Fruit fly (Drosophila melanogaster): ENCODE data around the gene Ac78C.
A peak's percentile ranks its signal among the peaks of the same experiment; 100 is the strongest.

Gene Ac78C

DNA sequence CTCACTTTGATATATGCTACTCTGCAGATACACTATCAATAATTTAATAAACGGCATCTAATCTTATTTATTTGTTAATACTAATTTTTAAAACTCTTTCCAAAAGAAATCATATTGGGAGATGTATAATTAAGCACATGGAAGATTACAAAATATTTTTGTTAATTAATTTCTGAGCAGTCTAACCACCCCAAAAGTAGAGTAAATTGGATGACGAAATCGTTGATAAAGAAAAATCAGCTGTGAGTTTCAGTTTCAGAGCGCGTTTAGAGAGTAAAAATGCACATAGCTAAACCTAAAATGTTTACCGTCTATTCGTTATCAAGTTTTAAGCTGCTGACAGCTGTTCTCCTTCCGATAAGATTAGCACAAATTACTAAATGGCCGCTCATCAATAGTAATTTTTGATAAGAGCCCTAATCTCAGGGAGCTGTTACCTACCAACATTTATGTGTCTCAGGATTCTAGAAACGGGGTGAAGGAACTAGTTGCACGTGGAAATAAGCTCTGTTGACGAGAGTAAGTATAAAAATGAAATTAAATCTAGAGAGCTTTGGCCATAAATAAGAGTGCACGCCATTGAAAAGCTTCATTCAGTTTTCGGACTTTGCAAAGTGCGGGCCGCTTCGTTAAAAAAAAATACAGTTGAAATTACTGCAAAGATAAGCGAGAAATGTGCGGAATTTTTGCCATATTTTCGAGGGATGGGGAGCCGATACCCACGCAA, 960 bp upstream of the Ac78C start, which contains the start of the genes chb and AsnS:
Gene chb (plus strand): TSS at position 327 of the 727 bp plus-strand sequence.
Gene AsnS (plus strand): TSS at position 592 of the 727 bp plus-strand sequence.
- peak in 1 of 2 experiments; percentile 6 for TF ChIP-seq EcR (GFP tag; optimal IDR thresholded peaks at IDR 0.05)
- no peak for TF ChIP-seq CG8478 (optimal IDR thresholded peaks at IDR 0.05)

DNA sequence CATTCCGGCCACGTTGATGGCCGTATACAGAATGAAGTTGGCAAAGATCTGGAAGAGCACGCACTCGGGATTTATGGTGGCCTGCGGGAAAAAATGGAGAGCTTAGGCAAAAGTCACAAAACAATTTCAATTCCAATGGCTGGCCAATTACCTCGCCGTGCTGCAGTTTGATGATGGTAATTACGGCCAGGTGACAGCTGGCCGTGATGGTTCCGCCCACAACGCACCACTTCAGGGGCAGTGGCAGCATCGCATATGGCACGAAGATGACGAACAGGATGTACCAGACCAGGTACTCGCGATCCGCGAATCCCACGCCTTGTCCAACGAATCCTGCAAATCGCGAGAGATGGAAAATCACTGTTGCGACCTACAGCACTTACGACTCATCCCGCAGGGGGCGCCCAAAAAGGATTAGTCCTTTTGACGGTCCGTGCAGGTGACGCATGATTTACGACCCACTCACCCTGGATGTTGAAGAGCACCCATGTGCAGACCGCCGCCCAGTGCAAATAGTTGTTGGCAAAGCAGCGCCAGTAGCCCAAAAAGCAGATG, 25.8 kb downstream of the Ac78C start:
- no peak for TF ChIP-seq CG8478 (optimal IDR thresholded peaks at IDR 0.05)
- no peak for TF ChIP-seq usp (GFP tag; optimal IDR thresholded peaks at IDR 0.05)
- TF ChIP-seq psq (optimal IDR thresholded peaks at IDR 0.05), result no peak
- no peak for TF ChIP-seq pan (optimal IDR thresholded peaks at IDR 0.05)
- TF ChIP-seq EcR (GFP tag; optimal IDR thresholded peaks at IDR 0.05), result no peak
- no peak for TF ChIP-seq Dll (optimal IDR thresholded peaks at IDR 0.05)

DNA sequence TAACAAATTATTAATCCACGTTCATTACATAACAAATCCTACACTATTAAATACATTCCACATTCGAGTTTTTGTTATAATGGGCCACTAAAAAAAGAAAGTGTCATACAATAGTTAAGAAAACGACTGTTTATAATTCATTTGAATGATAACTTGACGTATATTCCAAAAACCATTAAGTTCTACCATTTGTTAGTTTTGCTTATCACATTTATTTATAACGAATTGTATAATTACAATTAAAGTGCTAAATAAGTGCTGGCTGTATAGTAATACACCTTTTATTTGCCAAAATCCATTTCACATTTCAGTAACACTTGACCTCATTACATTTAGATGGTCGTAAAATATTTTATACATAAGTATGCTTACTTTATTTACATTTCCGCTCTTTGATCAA, 35.5 kb downstream of the Ac78C start, which contains the start of gene CG10565:
Gene CG10565 (minus strand): TSS at position 101 of the 400 bp plus-strand sequence.
- no peak for TF ChIP-seq pan (optimal IDR thresholded peaks at IDR 0.05)
- no peak for TF ChIP-seq CG8478 (optimal IDR thresholded peaks at IDR 0.05)
- no peak for TF ChIP-seq EcR (GFP tag; optimal IDR thresholded peaks at IDR 0.05)
- TF ChIP-seq psq (optimal IDR thresholded peaks at IDR 0.05), result no peak
- no peak for TF ChIP-seq Dll (optimal IDR thresholded peaks at IDR 0.05)

DNA sequence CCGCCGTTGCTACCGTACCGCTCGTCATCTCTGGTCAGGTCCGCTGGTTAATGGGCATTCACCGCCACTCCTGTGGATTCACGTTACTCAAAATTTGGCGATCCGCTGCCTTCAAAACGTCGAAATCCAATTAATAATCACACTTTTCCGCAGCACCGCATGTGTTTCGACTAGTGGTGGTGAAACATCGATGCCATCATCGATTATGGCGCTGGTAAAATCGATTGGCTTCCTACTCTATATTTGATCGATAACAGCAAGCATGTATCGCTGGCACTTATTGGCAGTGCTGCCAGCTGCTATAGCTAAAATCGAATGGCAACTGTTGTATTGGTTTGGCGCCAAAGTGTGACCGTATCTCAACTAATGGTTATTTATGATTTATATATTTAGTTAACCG, 35.9 kb downstream of the Ac78C start:
- TF ChIP-seq usp (GFP tag; optimal IDR thresholded peaks at IDR 0.05) (no peak), CG8478 (optimal IDR thresholded peaks at IDR 0.05) (no peak), EcR (GFP tag; optimal IDR thresholded peaks at IDR 0.05) (no peak), Dll (optimal IDR thresholded peaks at IDR 0.05) (no peak), pan (optimal IDR thresholded peaks at IDR 0.05) (no peak), psq (optimal IDR thresholded peaks at IDR 0.05) (no peak)

DNA sequence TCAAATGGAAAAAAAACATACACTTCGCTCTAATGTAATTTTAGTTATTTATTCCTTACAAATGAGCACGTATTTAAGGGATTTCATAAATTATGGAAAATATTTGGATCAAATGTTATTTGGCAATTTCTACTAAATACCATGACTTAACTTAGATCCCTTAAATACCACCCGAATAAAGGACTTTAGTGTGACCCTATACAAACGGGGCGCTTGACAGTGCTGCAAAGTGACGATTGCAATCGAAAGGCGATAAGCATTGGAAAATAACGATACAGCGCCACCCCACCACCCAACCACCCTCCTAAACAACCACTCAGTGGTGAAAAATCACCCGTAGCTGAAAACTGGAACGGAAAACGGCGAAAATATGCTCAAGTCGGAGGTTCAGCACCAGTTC, 40.3 kb downstream of the Ac78C start, which contains the start of gene ICA69:
Gene ICA69 (plus strand): TSS at position 20 of the 400 bp plus-strand sequence.
- TF ChIP-seq usp (GFP tag; optimal IDR thresholded peaks at IDR 0.05) (no peak), EcR (GFP tag; optimal IDR thresholded peaks at IDR 0.05) (no peak), Dll (optimal IDR thresholded peaks at IDR 0.05) (no peak), psq (optimal IDR thresholded peaks at IDR 0.05) (no peak), pan (optimal IDR thresholded peaks at IDR 0.05) (no peak), CG8478 (optimal IDR thresholded peaks at IDR 0.05) (no peak)

DNA sequence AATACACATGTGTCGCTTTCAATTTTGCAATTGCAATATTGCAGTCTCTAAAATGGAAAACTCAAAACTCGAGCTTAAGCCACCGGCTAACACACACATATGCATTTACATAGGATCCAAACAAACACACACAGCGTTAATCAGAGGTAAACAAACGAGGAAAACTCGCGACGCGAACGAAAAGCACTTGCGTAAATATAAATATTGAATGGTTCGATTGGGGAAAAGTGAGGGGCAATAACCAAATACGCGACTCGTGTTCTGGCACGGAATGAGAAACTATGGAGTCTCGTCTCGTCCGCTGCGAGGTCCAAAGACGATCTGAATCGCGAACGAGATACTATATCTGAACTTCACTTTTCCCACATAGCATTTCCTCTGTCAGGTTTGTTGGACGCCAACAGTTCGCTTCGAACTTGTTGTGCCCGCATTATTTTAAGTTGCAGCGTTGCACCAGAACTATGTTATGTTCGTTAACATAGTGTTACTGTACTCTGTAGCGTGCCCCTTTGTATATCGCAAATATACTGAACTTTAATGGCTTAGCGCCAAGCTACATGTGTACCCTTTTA, 40.8 kb downstream of the Ac78C start, which contains the start of gene ko:
Gene ko (minus strand): TSS at position 321 of the 572 bp plus-strand sequence.
- no peak for TF ChIP-seq usp (GFP tag; optimal IDR thresholded peaks at IDR 0.05)
- TF ChIP-seq psq (optimal IDR thresholded peaks at IDR 0.05), result no peak
- no peak for TF ChIP-seq Dll (optimal IDR thresholded peaks at IDR 0.05)

DNA sequence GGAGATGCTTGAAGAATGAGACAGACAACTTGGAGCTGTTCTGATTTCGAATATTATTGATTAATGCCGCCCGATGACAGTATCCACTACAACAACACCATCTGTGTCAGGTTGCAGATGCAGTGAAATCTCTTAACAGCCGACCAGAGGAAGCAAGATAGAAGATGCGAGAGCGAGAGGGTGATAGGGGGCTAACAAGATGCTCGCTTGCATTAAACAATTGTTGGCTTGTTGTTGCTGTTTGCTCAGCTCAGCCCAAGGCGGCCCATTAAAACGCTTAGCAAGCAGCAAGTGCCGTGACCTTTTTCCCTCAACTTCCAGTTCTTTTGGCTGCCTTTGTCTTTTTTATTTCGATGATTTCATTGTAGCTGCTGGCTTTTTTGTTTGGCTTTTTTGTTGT, 42.0 kb downstream of the Ac78C start:
- no peak for TF ChIP-seq Dll (optimal IDR thresholded peaks at IDR 0.05)
- no peak for TF ChIP-seq EcR (GFP tag; optimal IDR thresholded peaks at IDR 0.05)
- no peak for TF ChIP-seq pan (optimal IDR thresholded peaks at IDR 0.05)
- TF ChIP-seq usp (GFP tag; optimal IDR thresholded peaks at IDR 0.05), result no peak
- TF ChIP-seq CG8478 (optimal IDR thresholded peaks at IDR 0.05), result no peak
- TF ChIP-seq psq (optimal IDR thresholded peaks at IDR 0.05), result no peak

DNA sequence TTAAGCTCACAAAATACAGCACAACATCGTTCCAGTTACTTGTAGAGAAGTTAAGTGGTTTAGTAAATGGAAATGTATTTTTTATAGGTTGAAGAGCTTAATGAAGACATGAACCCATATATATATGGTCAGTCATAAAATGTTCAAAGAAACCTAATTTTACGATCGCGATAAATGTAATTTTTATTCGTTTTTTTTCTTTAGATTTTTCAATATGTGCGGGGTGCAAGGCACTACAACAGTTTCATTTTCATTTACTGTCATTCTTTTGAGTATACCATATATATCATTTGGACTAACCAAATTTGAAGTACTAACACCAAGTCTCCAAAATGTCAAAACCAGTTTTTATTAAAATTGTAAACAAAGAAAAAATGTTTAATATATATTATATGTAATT, 48.3 kb downstream of the Ac78C start, which contains the start of gene CG33284:
Gene CG33284 (plus strand): TSS at position 301 of the 400 bp plus-strand sequence.
- no peak for TF ChIP-seq CG8478 (optimal IDR thresholded peaks at IDR 0.05)
- no peak for TF ChIP-seq usp (GFP tag; optimal IDR thresholded peaks at IDR 0.05)
- no peak for TF ChIP-seq psq (optimal IDR thresholded peaks at IDR 0.05)
- no peak for TF ChIP-seq pan (optimal IDR thresholded peaks at IDR 0.05)
- TF ChIP-seq EcR (GFP tag; optimal IDR thresholded peaks at IDR 0.05), result no peak
- TF ChIP-seq Dll (optimal IDR thresholded peaks at IDR 0.05), result no peak

DNA sequence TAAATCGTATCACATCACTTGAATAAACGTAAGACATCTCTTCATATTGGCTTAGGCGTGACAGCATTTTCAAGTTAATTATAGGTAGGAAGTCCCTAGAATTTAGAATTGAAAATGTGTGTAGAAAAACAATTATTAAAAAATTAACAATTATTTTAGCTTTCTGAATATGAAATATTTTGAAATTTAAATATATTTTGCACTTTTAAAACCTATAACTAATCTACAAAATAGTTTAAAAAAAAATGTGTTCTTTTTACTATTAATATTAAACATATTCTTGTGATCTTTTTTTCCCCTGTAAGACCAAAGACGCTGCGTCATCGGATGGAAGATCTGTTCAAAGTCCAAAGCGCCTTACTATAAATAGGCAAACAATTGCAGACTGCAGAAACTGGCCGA, 49.2 kb downstream of the Ac78C start:
- TF ChIP-seq usp (GFP tag; optimal IDR thresholded peaks at IDR 0.05), result no peak
- TF ChIP-seq pan (optimal IDR thresholded peaks at IDR 0.05), result no peak
- no peak for TF ChIP-seq psq (optimal IDR thresholded peaks at IDR 0.05)
- no peak for TF ChIP-seq CG8478 (optimal IDR thresholded peaks at IDR 0.05)
- TF ChIP-seq Dll (optimal IDR thresholded peaks at IDR 0.05), result no peak
- TF ChIP-seq EcR (GFP tag; optimal IDR thresholded peaks at IDR 0.05), result no peak

DNA sequence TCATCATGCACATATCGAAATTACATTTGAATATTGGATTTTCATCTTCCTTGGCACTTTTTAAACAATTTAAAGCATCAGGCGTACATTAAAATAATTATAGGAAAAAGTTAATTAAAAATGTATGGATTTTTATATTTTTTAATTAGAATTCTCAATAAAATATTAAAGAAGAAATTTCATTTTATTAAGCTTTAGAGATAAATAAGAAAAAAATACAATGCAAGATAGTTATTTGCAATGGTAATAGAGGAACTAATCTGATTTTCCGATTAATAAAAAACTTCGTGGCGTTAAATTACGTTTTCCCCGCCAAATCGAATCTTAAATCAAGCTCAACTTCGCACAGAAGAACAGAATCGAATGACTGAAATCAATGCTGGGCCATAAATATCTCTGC, 50.4 kb downstream of the Ac78C start, which contains the start of gene CG43938:
Gene CG43938 (plus strand): TSS at position 301 of the 400 bp plus-strand sequence.
- TF ChIP-seq pan (optimal IDR thresholded peaks at IDR 0.05) (no peak), CG8478 (optimal IDR thresholded peaks at IDR 0.05) (no peak), EcR (GFP tag; optimal IDR thresholded peaks at IDR 0.05) (no peak), psq (optimal IDR thresholded peaks at IDR 0.05) (no peak), usp (GFP tag; optimal IDR thresholded peaks at IDR 0.05) (no peak), Dll (optimal IDR thresholded peaks at IDR 0.05) (no peak)

DNA sequence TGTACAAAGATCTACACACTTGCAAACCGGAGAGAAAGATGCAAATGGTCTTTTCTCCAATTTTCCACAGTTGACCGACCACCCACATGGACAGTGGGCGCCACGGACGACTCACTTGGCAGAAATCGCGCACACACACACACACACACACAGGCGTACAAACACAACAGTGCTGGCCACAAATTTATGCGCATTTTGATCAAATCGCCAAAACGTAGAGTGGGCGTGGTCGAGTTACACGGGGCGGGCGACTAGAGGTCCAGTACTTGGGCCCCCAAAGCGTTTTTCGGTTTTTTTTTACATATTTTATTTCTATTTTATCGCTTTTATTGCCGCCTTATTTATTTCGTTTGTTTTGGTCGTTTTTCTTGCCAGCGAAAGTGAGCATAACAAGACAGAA, 53.1 kb downstream of the Ac78C start:
- TF ChIP-seq pan (optimal IDR thresholded peaks at IDR 0.05) (no peak), CG8478 (optimal IDR thresholded peaks at IDR 0.05) (no peak), psq (optimal IDR thresholded peaks at IDR 0.05) (no peak)

DNA sequence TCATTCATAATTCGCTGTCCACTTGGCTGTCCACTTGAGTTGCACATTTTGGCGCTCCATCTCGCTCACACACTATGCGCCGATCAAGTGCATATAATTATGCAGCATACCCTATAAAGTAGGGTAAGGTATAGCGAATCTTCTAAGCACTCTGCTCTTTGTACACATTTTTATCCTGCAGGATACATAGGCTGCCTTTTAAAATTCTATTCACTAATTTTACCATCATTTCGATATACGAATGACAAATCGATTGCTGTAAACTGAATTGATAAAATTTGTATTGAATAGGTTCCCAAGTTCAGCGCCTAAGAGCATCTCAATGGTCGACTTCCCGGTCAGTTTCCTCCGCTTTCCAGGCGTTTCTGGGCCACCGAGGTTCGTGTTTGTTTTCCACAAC, 58.7 kb downstream of the Ac78C start:
- TF ChIP-seq CG8478 (optimal IDR thresholded peaks at IDR 0.05) (no peak), usp (GFP tag; optimal IDR thresholded peaks at IDR 0.05) (no peak), pan (optimal IDR thresholded peaks at IDR 0.05) (no peak), psq (optimal IDR thresholded peaks at IDR 0.05) (no peak), EcR (GFP tag; optimal IDR thresholded peaks at IDR 0.05) (no peak), Dll (optimal IDR thresholded peaks at IDR 0.05) (no peak)
